Worm (Caenorhabditis elegans) whole organism, L1 larva: ENCODE measurements around the gene Y69E1A.1.

Source experiments
- C16A3.4 ChIP-seq: fragments of 150-350 bp; optimal IDR thresholded peaks from 2 replicates; lab custom pipeline; 2014; ENCODE audit warnings: missing biosample characterization, missing genetic modification characterization
- F16B12.6 ChIP-seq: fragments of 150-350 bp; optimal IDR thresholded peaks from 2 replicates; lab custom pipeline; 2014; ENCODE audit warnings: missing biosample characterization, missing genetic modification characterization
- Y116A8C.19 ChIP-seq: sonication (generic microtip); optimal IDR thresholded peaks from 2 replicates; lab custom pipeline; 2016; ENCODE audit warnings: missing compliant biosample characterization, missing genetic modification characterization, borderline replicate concordance
- aha-1 ChIP-seq: fragments of 150-350 bp; optimal IDR thresholded peaks from 2 replicates; lab custom pipeline; 2014; ENCODE audit warnings: missing biosample characterization, missing genetic modification characterization
- ama-1 ChIP-seq: fragments of 150-350 bp; optimal IDR thresholded peaks from 2 replicates; lab custom pipeline; 2014
- ceh-8 ChIP-seq: fragments of 200-800 bp; sonication (Bioruptor generic); optimal IDR thresholded peaks from 2 replicates; lab custom pipeline; 2018; ENCODE audit warnings: mild to moderate bottlenecking, missing genetic modification characterization, moderate library complexity, missing compliant biosample characterization
- ceh-88 ChIP-seq: fragments of 200-800 bp; sonication (Bioruptor generic); IDR thresholded peaks from 2 replicates; pipeline ENCODE4 v1.3.6; 2022; ENCODE audit warnings: missing genetic modification characterization, missing compliant biosample characterization
- dpl-1 ChIP-seq, 3 experiments: fragments of 150-350 bp in 2 of 3; sonication (generic microtip) in 1 of 3; optimal IDR thresholded peaks; 2 replicates each; lab custom pipeline; 2014 to 2017; ENCODE audit warnings: missing biosample characterization in 3 of 3, missing genetic modification characterization in 3 of 3, missing genetic modification reagents in 3 of 3
- efl-3 ChIP-seq: fragments of 200-800 bp; sonication (Bioruptor generic); optimal IDR thresholded peaks from 2 replicates; lab custom pipeline; 2018; ENCODE audit warnings: mild to moderate bottlenecking, missing genetic modification characterization, missing compliant biosample characterization
- elt-2 ChIP-seq: sonication (generic microtip); optimal IDR thresholded peaks from 2 replicates; lab custom pipeline; 2016; ENCODE audit warnings: missing genetic modification characterization, mild to moderate bottlenecking, inconsistent platforms, missing compliant biosample characterization, missing genetic modification reagents
- elt-3 ChIP-seq, 6 experiments: fragments of 150-350 bp in 1 of 6; sonication (generic microtip); optimal IDR thresholded peaks; 2 replicates each; lab custom pipeline; 2017 to 2018; ENCODE audit warnings: missing biosample characterization in 6 of 6, missing genetic modification characterization in 6 of 6, inconsistent platforms in 1 of 6
- ets-5 ChIP-seq: fragments of 200-800 bp; sonication (Bioruptor generic); IDR thresholded peaks from 2 replicates; pipeline ENCODE4 v1.3.6; 2022; ENCODE audit warnings: missing genetic modification characterization, missing compliant biosample characterization
- fkh-10 ChIP-seq: sonication (generic microtip); optimal IDR thresholded peaks from 2 replicates; lab custom pipeline; 2017; ENCODE audit warnings: missing biosample characterization, missing genetic modification reagents, missing genetic modification characterization
- fkh-4 ChIP-seq: sonication (generic microtip); optimal IDR thresholded peaks from 2 replicates; lab custom pipeline; 2016; ENCODE audit warnings: missing compliant biosample characterization, missing genetic modification characterization, borderline replicate concordance
- fkh-8 ChIP-seq: sonication (generic microtip); optimal IDR thresholded peaks from 2 replicates; lab custom pipeline; 2016; ENCODE audit warnings: mild to moderate bottlenecking, missing genetic modification characterization, missing compliant biosample characterization
- fos-1 ChIP-seq: fragments of 150-350 bp; optimal IDR thresholded peaks from 2 replicates; lab custom pipeline; 2014; ENCODE audit warnings: missing biosample characterization, missing genetic modification characterization
- hlh-17 ChIP-seq: fragments of 200-800 bp; sonication (Bioruptor generic); optimal IDR thresholded peaks from 2 replicates; lab custom pipeline; 2018; ENCODE audit warnings: missing genetic modification characterization, mild to moderate bottlenecking, missing compliant biosample characterization, moderate library complexity, borderline replicate concordance
- irx-1 ChIP-seq: sonication (generic microtip); optimal IDR thresholded peaks from 2 replicates; lab custom pipeline; 2016; ENCODE audit warnings: missing genetic modification characterization, missing compliant biosample characterization
- jun-1 ChIP-seq: fragments of 150-350 bp; optimal IDR thresholded peaks from 2 replicates; lab custom pipeline; 2014; ENCODE audit warnings: missing biosample characterization, missing genetic modification reagents, missing genetic modification characterization
- lin-14 ChIP-seq: fragments of 200-800 bp; sonication (Bioruptor generic); optimal IDR thresholded peaks from 2 replicates; lab custom pipeline; 2018; ENCODE audit warnings: mild to moderate bottlenecking, missing genetic modification characterization, moderate library complexity, missing compliant biosample characterization
- lin-35 ChIP-seq, 2 experiments: fragments of 150-350 bp; optimal IDR thresholded peaks; 2 replicates each; lab custom pipeline; 2014; ENCODE audit warnings: missing biosample characterization in 2 of 2, missing genetic modification characterization in 2 of 2, missing genetic modification reagents in 2 of 2
- lin-39 ChIP-seq: fragments of 150-350 bp; optimal IDR thresholded peaks from 2 replicates; lab custom pipeline; 2014; ENCODE audit warnings: missing biosample characterization, missing genetic modification reagents, missing genetic modification characterization
- lir-3 ChIP-seq: sonication (generic microtip); optimal IDR thresholded peaks from 2 replicates; lab custom pipeline; 2016; ENCODE audit warnings: mild to moderate bottlenecking, missing genetic modification characterization, moderate library complexity, missing compliant biosample characterization; ENCODE audit not compliant: poor library complexity
- lsy-2 ChIP-seq, 2 experiments: fragments of 150-350 bp; optimal IDR thresholded peaks; 2 replicates each; lab custom pipeline; 2014; ENCODE audit warnings: missing biosample characterization in 2 of 2, missing genetic modification characterization in 2 of 2
- mdl-1 ChIP-seq, 2 experiments: fragments of 150-350 bp; optimal IDR thresholded peaks; 2 replicates each; lab custom pipeline; 2014 to 2017; ENCODE audit warnings: missing biosample characterization in 2 of 2, missing genetic modification characterization in 2 of 2, inconsistent platforms in 1 of 2
- nhr-11 ChIP-seq: fragments of 150-350 bp; optimal IDR thresholded peaks from 2 replicates; lab custom pipeline; 2014; ENCODE audit warnings: missing biosample characterization, missing genetic modification characterization
- nhr-12 ChIP-seq: sonication (generic microtip); optimal IDR thresholded peaks from 2 replicates; lab custom pipeline; 2017; ENCODE audit warnings: missing biosample characterization, missing genetic modification characterization
- nhr-237 ChIP-seq: fragments of 150-350 bp; optimal IDR thresholded peaks from 2 replicates; lab custom pipeline; 2014; ENCODE audit warnings: missing biosample characterization, missing genetic modification characterization
- nhr-71 ChIP-seq: sonication (generic microtip); optimal IDR thresholded peaks from 2 replicates; lab custom pipeline; 2016; ENCODE audit warnings: mild to moderate bottlenecking, missing genetic modification characterization, moderate library complexity, missing compliant biosample characterization
- nhr-76 ChIP-seq: sonication (generic microtip); optimal IDR thresholded peaks from 2 replicates; lab custom pipeline; 2017; ENCODE audit warnings: missing biosample characterization, missing genetic modification characterization
- nhr-84 ChIP-seq: sonication (generic microtip); optimal IDR thresholded peaks from 2 replicates; lab custom pipeline; 2017; ENCODE audit warnings: missing biosample characterization, missing genetic modification characterization
- nhr-90 ChIP-seq: sonication (generic microtip); optimal IDR thresholded peaks from 2 replicates; lab custom pipeline; 2016; ENCODE audit warnings: mild to moderate bottlenecking, missing genetic modification characterization, missing compliant biosample characterization; ENCODE audit not compliant: poor library complexity
- pag-3 ChIP-seq: sonication (generic microtip); optimal IDR thresholded peaks from 2 replicates; lab custom pipeline; 2017; ENCODE audit warnings: missing genetic modification characterization, mild to moderate bottlenecking, missing compliant biosample characterization, antibody characterized with exemption, borderline replicate concordance; ENCODE audit not compliant: insufficient read depth
- pqm-1 ChIP-seq: sonication (generic microtip); optimal IDR thresholded peaks from 3 replicates; lab custom pipeline; 2017; ENCODE audit warnings: missing biosample characterization, missing genetic modification characterization
- rnt-1 ChIP-seq: sonication (generic microtip); optimal IDR thresholded peaks from 2 replicates; lab custom pipeline; 2016; ENCODE audit warnings: mild to moderate bottlenecking, missing genetic modification characterization, moderate library complexity, missing compliant biosample characterization
- skn-1 ChIP-seq: fragments of 150-350 bp; optimal IDR thresholded peaks from 2 replicates; lab custom pipeline; 2014; ENCODE audit warnings: missing biosample characterization, missing genetic modification characterization
- snpc-4 ChIP-seq: fragments of 150-350 bp; optimal IDR thresholded peaks from 2 replicates; lab custom pipeline; 2014; ENCODE audit warnings: missing biosample characterization, missing genetic modification characterization
- sox-4 ChIP-seq: sonication (generic microtip); optimal IDR thresholded peaks from 2 replicates; lab custom pipeline; 2016; ENCODE audit warnings: missing genetic modification characterization, missing compliant biosample characterization
- sptf-1 ChIP-seq: fragments of 150-350 bp; optimal IDR thresholded peaks from 2 replicates; lab custom pipeline; 2014; ENCODE audit warnings: missing biosample characterization, missing genetic modification characterization
- sup-37 ChIP-seq: fragments of 200-800 bp; sonication (Bioruptor generic); optimal IDR thresholded peaks from 2 replicates; lab custom pipeline; 2018; ENCODE audit warnings: mild to moderate bottlenecking, missing genetic modification characterization, missing compliant biosample characterization
- tlp-1 ChIP-seq: fragments of 150-350 bp; optimal IDR thresholded peaks from 2 replicates; lab custom pipeline; 2014; ENCODE audit warnings: missing biosample characterization, missing genetic modification characterization
- unc-30 ChIP-seq: sonication (generic microtip); optimal IDR thresholded peaks from 2 replicates; lab custom pipeline; 2017; ENCODE audit warnings: missing biosample characterization, missing genetic modification characterization
- unc-62 ChIP-seq: fragments of 150-350 bp; optimal IDR thresholded peaks from 2 replicates; lab custom pipeline; 2014; ENCODE audit warnings: missing biosample characterization, missing genetic modification reagents, missing genetic modification characterization
- unc-86 ChIP-seq: sonication (generic microtip); optimal IDR thresholded peaks from 2 replicates; lab custom pipeline; 2016; ENCODE audit warnings: missing genetic modification characterization, missing compliant biosample characterization
- unc-98 ChIP-seq: fragments of 200-800 bp; sonication (Bioruptor generic); IDR thresholded peaks from 2 replicates; pipeline ENCODE4 v1.3.6; 2022; ENCODE audit warnings: missing genetic modification characterization, missing compliant biosample characterization
- vab-15 ChIP-seq: sonication (generic microtip); optimal IDR thresholded peaks from 2 replicates; lab custom pipeline; 2017; ENCODE audit warnings: missing genotype, mild to moderate bottlenecking, missing genetic modification characterization, missing compliant biosample characterization
- zag-1 ChIP-seq: fragments of 150-350 bp; optimal IDR thresholded peaks from 2 replicates; lab custom pipeline; 2014; ENCODE audit warnings: missing biosample characterization, missing genetic modification characterization
- ztf-11 ChIP-seq, 2 experiments: sonication (generic microtip); optimal IDR thresholded peaks; 2 replicates each; lab custom pipeline; 2016 to 2017; ENCODE audit warnings: missing genetic modification characterization in 2 of 2, missing biosample characterization in 1 of 2, missing compliant biosample characterization in 1 of 2
- ztf-4 ChIP-seq: fragments of 150-350 bp; optimal IDR thresholded peaks from 2 replicates; lab custom pipeline; 2014; ENCODE audit warnings: missing biosample characterization, missing genetic modification characterization

The Y69E1A.1 gene

ce11 chrIV:10949510-10949909 lies 813 bp upstream of the Y69E1A.1 start, which contains the start of gene nsph-3.1:
Gene nsph-3.1 (plus strand): TSS chrIV:10949810.
- no peak for TF ChIP-seq hlh-17 (GFP tag; lab: Kevin White, UChicago)
- TF ChIP-seq ztf-11 (tag; optimal IDR thresholded peaks at IDR 0.05; lab: Kevin White, UChicago) = no peak
- no peak for TF ChIP-seq lir-3 (tag; lab: Kevin White, UChicago)
- no peak for TF ChIP-seq pqm-1 (tag; lab: Kevin White, UChicago)
- no peak for TF ChIP-seq fkh-4 (tag; lab: Kevin White, UChicago)
- TF ChIP-seq jun-1 (tag; lab: Kevin White, UChicago) = no peak
- TF ChIP-seq sup-37 (GFP tag; lab: Kevin White, UChicago) = no peak
- TF ChIP-seq unc-30 (tag; lab: Kevin White, UChicago) = no peak
- TF ChIP-seq lin-35 (GFP tag; optimal IDR thresholded peaks at IDR 0.05; lab: Kevin White, UChicago) = no peak
- TF ChIP-seq fkh-10 (GFP tag; lab: Kevin White, UChicago) = no peak
- TF ChIP-seq tlp-1 (tag; lab: Kevin White, UChicago) = no peak
- no peak for TF ChIP-seq nhr-71
- no peak for TF ChIP-seq zag-1 (tag; lab: Kevin White, UChicago)
- no peak for TF ChIP-seq nhr-12 (tag; lab: Kevin White, UChicago)
- TF ChIP-seq lin-14 (GFP tag; lab: Kevin White, UChicago) = no peak
- no peak for TF ChIP-seq unc-98 (GFP tag; lab: Robert Waterston, UW)
- TF ChIP-seq F16B12.6 (tag; lab: Kevin White, UChicago) = no peak
- TF ChIP-seq lsy-2 (tag; optimal IDR thresholded peaks at IDR 0.05; lab: Kevin White, UChicago) = no peak
- no peak for TF ChIP-seq sptf-1 (tag; lab: Kevin White, UChicago)
- TF ChIP-seq, all 84 proteins: peak for 0

DNA sequence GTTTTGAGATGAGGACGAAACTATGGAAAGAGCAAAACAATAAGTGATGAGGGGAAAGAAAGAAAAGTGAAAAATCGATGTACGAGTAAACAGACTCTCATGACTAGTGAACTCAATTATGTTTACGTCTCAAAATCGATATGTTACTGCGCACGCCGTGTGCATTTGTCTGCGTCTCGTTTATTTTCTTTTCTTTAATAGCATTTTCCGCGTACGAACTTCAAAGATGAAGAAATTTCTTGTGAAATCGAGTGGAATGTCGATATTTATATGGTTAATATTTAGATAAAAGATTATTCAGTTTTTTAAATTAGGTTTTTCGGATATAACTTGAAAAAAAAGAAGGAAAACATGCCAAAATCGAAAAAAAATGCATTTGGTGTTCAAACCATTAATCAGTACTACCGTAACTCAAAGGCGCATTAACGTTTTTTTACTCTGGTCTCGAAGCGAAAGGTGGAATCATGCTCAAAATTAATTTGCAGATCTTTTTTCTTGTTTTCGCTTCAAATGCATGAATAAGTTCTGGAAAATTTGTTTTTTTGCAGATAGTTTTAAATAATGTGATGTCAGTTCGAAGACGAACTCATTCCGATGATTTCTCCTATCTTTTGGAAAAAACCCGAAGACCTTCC lies 11.7 kb downstream of the Y69E1A.1 start, which contains the start of gene fic-1:
fic-1 (plus strand) TSS at position 549 of the 635 bp plus-strand sequence.
- TF ChIP-seq efl-3 (GFP tag; lab: Kevin White, UChicago) (no peak), zag-1 (tag; lab: Kevin White, UChicago) (no peak), lin-39 (no peak), sox-4 (tag; lab: Kevin White, UChicago) (no peak), unc-62 (GFP tag; lab: Kevin White, UChicago) (no peak), nhr-237 (tag; lab: Kevin White, UChicago) (peak; percentile 54), ztf-4 (tag; lab: Kevin White, UChicago) (peak; percentile 61), nhr-11 (tag; lab: Kevin White, UChicago) (no peak), lin-35 (GFP tag; optimal IDR thresholded peaks at IDR 0.05; lab: Kevin White, UChicago) (peak; percentile 51 to 61), fkh-10 (GFP tag; lab: Kevin White, UChicago) (peak; percentile 75), snpc-4 (tag; lab: Kevin White, UChicago) (peak; percentile 13), elt-2 (no peak), nhr-84 (tag; lab: Kevin White, UChicago) (no peak), fos-1 (no peak), ceh-88 (GFP tag; lab: Robert Waterston, UW) (no peak), mdl-1 (tag; optimal IDR thresholded peaks at IDR 0.05; lab: Kevin White, UChicago) (peak in 1 of 2 experiments; percentile 73), ets-5 (GFP tag; lab: Robert Waterston, UW) (no peak), dpl-1 (GFP tag; optimal IDR thresholded peaks at IDR 0.05; lab: Kevin White, UChicago) (peak in 1 of 3 experiments; percentile 49), lin-14 (GFP tag; lab: Kevin White, UChicago) (peak; percentile 96), nhr-90 (tag; lab: Kevin White, UChicago) (peak; percentile 36), fkh-8 (tag; lab: Kevin White, UChicago) (peak; percentile 84), elt-3 (tag; optimal IDR thresholded peaks at IDR 0.05; lab: Kevin White, UChicago) (no peak), Y116A8C.19 (tag; lab: Kevin White, UChicago) (no peak), pag-3 (tag; lab: Kevin White, UChicago) (no peak), ceh-8 (GFP tag; lab: Kevin White, UChicago) (no peak), irx-1 (tag; lab: Kevin White, UChicago) (peak; percentile 57), ama-1 (lab: Kevin White, UChicago) (no peak), nhr-71 (peak; percentile 82), unc-86 (tag; lab: Kevin White, UChicago) (peak; percentile 44), skn-1 (tag; lab: Kevin White, UChicago) (peak; percentile 71), C16A3.4 (tag; lab: Kevin White, UChicago) (no peak), nhr-76 (no peak), vab-15 (tag; lab: Kevin White, UChicago) (no peak), rnt-1 (tag; lab: Kevin White, UChicago) (peak; percentile 20), aha-1 (tag; lab: Kevin White, UChicago) (no peak), nhr-12 (tag; lab: Kevin White, UChicago) (no peak)
